Worm (Caenorhabditis elegans) whole organism, L4/young adult: ENCODE data around the gene Y57G11C.1131.
"Not testable (repeated sequence)": the region's sequence is repeated elsewhere in the genome, so short reads cannot be mapped to it uniquely, and the experiment has no call there.

Source experiments
- W03F9.2 ChIP-seq: fragments of 150-350 bp; optimal IDR thresholded peaks from 2 replicates; lab custom pipeline; 2014; ENCODE audit warnings: missing biosample characterization, missing genetic modification characterization
- dao-5 ChIP-seq: sonication (generic microtip); optimal IDR thresholded peaks from 2 replicates; lab custom pipeline; 2016; ENCODE audit warnings: missing genotype, missing genetic modification characterization, moderate library complexity, missing compliant biosample characterization
- him-1 ChIP-seq: sonication (generic microtip); optimal IDR thresholded peaks from 2 replicates; lab custom pipeline; 2016; ENCODE audit warnings: missing genotype, missing genetic modification reagents, missing genetic modification characterization, missing compliant biosample characterization

Gene Y57G11C.1131

DNA sequence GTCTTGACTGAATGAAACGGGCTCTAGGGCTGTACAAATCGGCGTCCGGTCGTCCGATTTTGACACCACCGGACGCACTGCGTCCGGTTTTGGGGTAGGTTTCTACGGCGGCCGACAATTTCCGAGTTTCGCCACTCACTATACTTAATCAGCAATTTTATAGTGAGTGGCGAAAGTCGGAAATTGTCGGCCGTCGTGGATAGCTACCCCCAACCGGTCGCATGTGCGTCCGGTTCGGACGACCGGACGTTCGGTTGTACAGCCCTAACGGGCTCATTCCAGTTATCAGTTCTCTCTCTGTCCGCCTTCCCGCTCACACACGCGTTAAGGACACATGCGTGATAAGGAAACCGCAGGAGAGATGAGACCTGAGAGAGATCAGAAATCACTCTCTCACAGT lies at the start of gene Y57G11C.1131:
Y57G11C.1131 (plus strand) TSS at position 333 of the 400 bp plus-strand sequence.
- TF ChIP-seq W03F9.2 (tag; lab: Kevin White, UChicago) (no peak), dao-5 (no peak)

ce11 chrIV:14883812-14884211 lies 49.0 kb upstream of the Y57G11C.1131 start:
- TF ChIP-seq him-1 (tag; lab: Kevin White, UChicago) (no peak), W03F9.2 (tag; lab: Kevin White, UChicago) (no peak), dao-5 (no peak)

ce11 chrIV:14885584-14885983 lies 47.2 kb upstream of the Y57G11C.1131 start:
- TF ChIP-seq him-1 (tag; lab: Kevin White, UChicago) (no peak), W03F9.2 (tag; lab: Kevin White, UChicago) (no peak), dao-5 (no peak)

- TF ChIP-seq W03F9.2 (tag; lab: Kevin White, UChicago) (no peak), dao-5 (no peak), him-1 (tag; lab: Kevin White, UChicago) (no peak)
These were observed 43.7 kb upstream of the Y57G11C.1131 start for ce11 chrIV:14888889-14889664.

DNA sequence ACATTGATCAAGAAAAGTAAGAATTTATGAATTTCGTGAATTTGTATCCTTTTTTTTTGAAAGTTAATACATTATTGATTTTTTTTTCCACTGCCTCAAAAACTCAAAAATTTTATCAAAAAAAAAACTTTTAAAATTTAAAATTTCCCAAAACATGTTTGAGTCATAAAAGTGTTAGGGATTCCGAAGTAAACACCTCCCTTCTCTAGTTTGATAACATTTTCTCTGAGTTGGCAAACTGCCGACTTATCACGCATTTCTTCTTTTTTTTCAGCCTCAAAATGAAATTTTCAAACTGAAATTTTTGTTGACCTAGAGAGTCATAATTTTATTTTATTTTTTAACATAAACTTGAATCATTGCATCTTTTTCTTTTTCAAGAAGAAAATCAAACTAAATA lies 41.9 kb upstream of the Y57G11C.1131 start:
- no peak for TF ChIP-seq W03F9.2 (tag; lab: Kevin White, UChicago)
- TF ChIP-seq him-1 (tag; lab: Kevin White, UChicago) = no peak
- no peak for TF ChIP-seq dao-5

DNA sequence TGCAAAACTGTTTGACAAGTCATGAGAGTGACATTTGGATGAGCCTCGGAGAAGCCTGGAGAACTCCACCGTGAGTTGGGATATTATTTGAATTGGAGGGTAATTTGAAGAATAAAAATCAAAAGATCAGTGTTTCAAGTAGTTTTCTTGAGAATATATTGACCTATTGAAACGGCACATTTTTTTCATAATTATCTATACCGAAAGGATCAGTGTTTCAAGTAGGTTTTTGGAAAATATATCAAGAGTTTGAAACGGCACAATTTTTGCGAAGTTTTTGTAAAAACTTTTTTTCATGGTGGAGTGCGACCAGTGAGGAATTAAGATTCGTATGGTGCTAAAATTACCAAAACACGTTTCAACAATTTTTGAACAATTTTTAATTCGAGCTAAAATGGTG lies 40.8 kb upstream of the Y57G11C.1131 start:
- TF ChIP-seq W03F9.2 (tag; lab: Kevin White, UChicago) (no peak), him-1 (tag; lab: Kevin White, UChicago) (no peak), dao-5 (no peak)

- TF ChIP-seq dao-5 = no peak
These were observed 38.4 kb upstream of the Y57G11C.1131 start for ce11 chrIV:14894339-14894738.

- TF ChIP-seq dao-5 (no peak), him-1 (tag; lab: Kevin White, UChicago) (no peak), W03F9.2 (tag; lab: Kevin White, UChicago) (no peak)
These were observed 29.6 kb upstream of the Y57G11C.1131 start for ce11 chrIV:14903188-14903587.

- no peak for TF ChIP-seq him-1 (tag; lab: Kevin White, UChicago)
- TF ChIP-seq dao-5 = no peak
- no peak for TF ChIP-seq W03F9.2 (tag; lab: Kevin White, UChicago)
These were observed 23.2 kb upstream of the Y57G11C.1131 start, which contains the start of gene pnc-2 for ce11 chrIV:14909589-14909988. Gene pnc-2, minus strand, starts transcription at chrIV:14909689.

- TF ChIP-seq W03F9.2 (tag; lab: Kevin White, UChicago) (no peak), him-1 (tag; lab: Kevin White, UChicago) (no peak), dao-5 (no peak)
These were observed 13.5 kb upstream of the Y57G11C.1131 start, which contains the start of gene ccch-5 for ce11 chrIV:14919310-14919709. Gene ccch-5, plus strand, starts transcription at chrIV:14919610.

DNA sequence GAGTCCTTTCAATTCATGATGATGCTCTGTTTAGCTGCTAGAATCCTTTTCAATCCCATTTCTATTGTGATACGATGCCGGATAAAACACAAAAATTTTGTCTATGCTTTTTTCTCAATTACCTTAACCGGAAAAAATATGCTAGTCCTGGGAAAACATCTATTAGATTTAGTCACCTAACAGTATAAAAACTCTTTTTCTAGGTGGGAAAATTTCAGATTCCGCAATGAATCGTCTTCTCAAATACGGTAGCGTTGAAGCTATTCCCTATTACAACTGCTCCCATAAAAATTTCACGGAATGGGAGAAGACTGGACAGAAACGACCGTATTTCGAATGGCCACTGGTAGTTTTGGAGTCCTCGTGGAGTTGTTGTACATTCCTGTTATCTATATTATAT lies 3.4 kb upstream of the Y57G11C.1131 start, which contains the start of gene Y57G11C.28:
Y57G11C.28 (plus strand) TSS at position 301 of the 400 bp plus-strand sequence.
- TF ChIP-seq him-1 (tag; lab: Kevin White, UChicago) (no peak), W03F9.2 (tag; lab: Kevin White, UChicago) (no peak), dao-5 (no peak)

DNA sequence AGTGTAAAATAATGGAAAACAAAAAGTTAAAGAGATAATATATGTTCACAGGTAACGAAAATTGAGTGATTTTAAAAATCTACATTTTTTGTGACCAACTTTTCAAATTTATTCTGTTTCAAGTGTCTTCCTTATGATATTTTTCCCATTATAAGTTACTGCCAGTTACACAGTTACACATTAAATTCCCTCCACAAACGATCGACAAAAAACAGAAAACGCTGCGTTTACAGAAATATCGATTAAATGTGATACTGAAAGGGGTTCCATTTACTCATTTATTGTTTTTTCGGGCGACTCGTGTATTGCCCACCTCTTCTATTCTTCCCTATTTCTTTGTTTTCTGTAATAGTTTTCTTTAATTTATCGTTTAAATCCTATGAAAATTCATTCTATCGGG lies 4.2 kb downstream of the Y57G11C.1131 start, which contains the start of gene Y57G11C.1144:
Y57G11C.1144 (plus strand) TSS at position 301 of the 400 bp plus-strand sequence.
- TF ChIP-seq W03F9.2 (tag; lab: Kevin White, UChicago) = no peak
- no peak for TF ChIP-seq him-1 (tag; lab: Kevin White, UChicago)
- no peak for TF ChIP-seq dao-5

DNA sequence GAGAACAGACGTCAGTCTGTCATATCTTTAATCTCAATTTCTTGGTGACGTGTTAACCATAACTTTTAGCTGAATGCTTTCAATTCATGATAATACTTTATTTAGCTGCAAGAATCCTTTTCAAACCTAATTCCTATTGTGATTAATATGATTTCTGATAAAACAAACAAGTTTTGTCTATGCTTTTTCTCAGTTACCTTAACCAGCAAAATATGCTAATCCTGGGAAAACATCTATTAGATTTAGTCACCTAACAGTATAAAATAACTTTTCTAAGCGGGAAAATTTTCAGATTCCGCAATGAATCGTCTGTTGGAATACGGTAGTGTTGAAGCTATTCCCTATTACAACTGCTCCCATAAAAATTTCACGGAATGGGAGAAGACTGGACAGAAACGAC lies 5.8 kb downstream of the Y57G11C.1131 start, which contains the start of gene Y57G11C.30:
Y57G11C.30 (plus strand) TSS at position 301 of the 400 bp plus-strand sequence.
- not testable (repeated sequence) for TF ChIP-seq W03F9.2 (tag; lab: Kevin White, UChicago); dao-5; him-1 (tag; lab: Kevin White, UChicago)

ce11 chrIV:14944234-14944633 lies 11.5 kb downstream of the Y57G11C.1131 start, which contains the start of gene Y57G11C.48:
Gene Y57G11C.48, minus strand, starts transcription at chrIV:14944334.
- TF ChIP-seq W03F9.2 (tag; lab: Kevin White, UChicago) (no peak), dao-5 (no peak), him-1 (tag; lab: Kevin White, UChicago) (no peak)
